Fruit fly (Drosophila melanogaster) whole organism, embryonic: Measurements from ENCODE around the gene Tusp.

ENCODE experiments used
- ATbp ChIP-seq: fragments of 200-800 bp; sonication (Bioruptor generic); optimal IDR thresholded peaks from 2 replicates; lab custom pipeline; 2017; ENCODE audit warnings: missing biosample characterization, mild to moderate bottlenecking, missing genetic modification characterization, missing genetic modification reagents
- Asciz ChIP-seq: fragments of 200-800 bp; sonication (Bioruptor generic); optimal IDR thresholded peaks from 2 replicates; lab custom pipeline; 2017; ENCODE audit warnings: missing biosample characterization, mild to moderate bottlenecking, missing genetic modification characterization, missing genetic modification reagents
- Blimp-1 ChIP-seq: fragments of 200-800 bp; sonication (Bioruptor generic); optimal IDR thresholded peaks from 3 replicates; lab custom pipeline; 2018; ENCODE audit warnings: missing biosample characterization, missing genetic modification characterization, mild to moderate bottlenecking, moderate library complexity, missing genetic modification reagents
- CG12155 ChIP-seq: fragments of 200-800 bp; sonication (Bioruptor generic); optimal IDR thresholded peaks from 3 replicates; lab custom pipeline; 2016; ENCODE audit warnings: missing biosample characterization, missing genetic modification characterization
- CG12236 ChIP-seq: fragments of 200-800 bp; sonication (Bioruptor generic); optimal IDR thresholded peaks from 2 replicates; lab custom pipeline; 2016; ENCODE audit warnings: missing biosample characterization, missing genetic modification characterization
- CG14014 ChIP-seq: fragments of 200-800 bp; sonication (Bioruptor generic); IDR thresholded peaks from 2 replicates; pipeline ENCODE4 v1.3.6; 2022; ENCODE audit warnings: missing biosample characterization, missing genetic modification characterization
- CG16813 ChIP-seq: fragments of 200-800 bp; sonication (Bioruptor generic); IDR thresholded peaks from 3 replicates; pipeline ENCODE4 v1.3.6; 2022; ENCODE audit warnings: missing biosample characterization, missing genetic modification characterization; ENCODE audit not compliant: partially characterized antibody
- CG17359 ChIP-seq: fragments of 200-800 bp; sonication (Bioruptor generic); optimal IDR thresholded peaks from 3 replicates; lab custom pipeline; 2018; ENCODE audit warnings: missing biosample characterization, mild to moderate bottlenecking, missing genetic modification characterization, moderate library complexity
- CG2889 ChIP-seq: fragments of 200-800 bp; sonication (Bioruptor generic); IDR thresholded peaks from 3 replicates; pipeline ENCODE4 v1.3.6; 2022; ENCODE audit warnings: missing biosample characterization, missing genetic modification characterization
- CG32772 ChIP-seq: fragments of 200-800 bp; sonication (Bioruptor generic); IDR thresholded peaks from 2 replicates; pipeline ENCODE4 v1.3.6; 2022; ENCODE audit warnings: missing biosample characterization, missing genetic modification characterization
- CG33213 ChIP-seq: fragments of 200-800 bp; sonication (Bioruptor generic); optimal IDR thresholded peaks from 3 replicates; lab custom pipeline; 2016; ENCODE audit warnings: missing biosample characterization, missing genetic modification characterization
- CG3407 ChIP-seq: fragments of 200-800 bp; sonication (Bioruptor generic); optimal IDR thresholded peaks from 2 replicates; lab custom pipeline; 2018; ENCODE audit warnings: missing biosample characterization, mild to moderate bottlenecking, missing genetic modification characterization
- CG3995 ChIP-seq: fragments of 200-800 bp; sonication (Bioruptor generic); optimal IDR thresholded peaks from 3 replicates; lab custom pipeline; 2016; ENCODE audit warnings: missing biosample characterization, missing genetic modification characterization
- CG4404 ChIP-seq: fragments of 200-800 bp; sonication (Bioruptor generic); IDR thresholded peaks from 2 replicates; pipeline ENCODE4 v1.3.6; 2022; ENCODE audit warnings: missing biosample characterization, missing genetic modification characterization
- CG6813 ChIP-seq: fragments of 200-800 bp; sonication (Bioruptor generic); optimal IDR thresholded peaks from 2 replicates; lab custom pipeline; 2017; ENCODE audit warnings: missing biosample characterization, missing genetic modification characterization, mild to moderate bottlenecking, moderate library complexity, missing genetic modification reagents
- CG7745 ChIP-seq: fragments of 200-800 bp; sonication (Bioruptor generic); optimal IDR thresholded peaks from 2 replicates; lab custom pipeline; 2018; ENCODE audit warnings: missing biosample characterization, mild to moderate bottlenecking, missing genetic modification characterization, moderate library complexity
- CG9609 ChIP-seq: fragments of 200-800 bp; sonication (Bioruptor generic); optimal IDR thresholded peaks from 3 replicates; lab custom pipeline; 2016; ENCODE audit warnings: missing biosample characterization, missing genetic modification characterization
- D19A ChIP-seq: fragments of 200-800 bp; optimal IDR thresholded peaks from 3 replicates; lab custom pipeline; 2019; ENCODE audit warnings: missing biosample characterization, mild to moderate bottlenecking, missing genetic modification characterization, moderate library complexity
- Dbx ChIP-seq: fragments of 200-800 bp; sonication (Bioruptor generic); IDR thresholded peaks from 3 replicates; pipeline ENCODE4 v1.3.6; 2022; ENCODE audit warnings: missing biosample characterization, missing genetic modification characterization
- Dek ChIP-seq: fragments of 200-800 bp; sonication (Bioruptor generic); optimal IDR thresholded peaks from 3 replicates; lab custom pipeline; 2019; ENCODE audit warnings: missing biosample characterization, mild to moderate bottlenecking, missing genetic modification characterization, moderate library complexity
- E2f2 ChIP-seq: fragments of 200-800 bp; sonication (Bioruptor generic); IDR thresholded peaks from 2 replicates; pipeline ENCODE4 v1.3.6; 2022; ENCODE audit warnings: missing biosample characterization, missing genetic modification characterization
- Elba2 ChIP-seq: fragments of 200-800 bp; sonication (Bioruptor generic); optimal IDR thresholded peaks from 3 replicates; lab custom pipeline; 2016; ENCODE audit warnings: missing biosample characterization, missing genetic modification characterization
- Sox102F ChIP-seq: fragments of 200-800 bp; sonication (Bioruptor generic); optimal IDR thresholded peaks from 2 replicates; lab custom pipeline; 2018; ENCODE audit warnings: missing biosample characterization, mild to moderate bottlenecking, missing genetic modification characterization, moderate library complexity
- YL-1 ChIP-seq: fragments of 200-800 bp; sonication (Bioruptor generic); optimal IDR thresholded peaks from 3 replicates; lab custom pipeline; 2017; ENCODE audit warnings: missing biosample characterization, mild to moderate bottlenecking, missing genetic modification characterization
- ato ChIP-seq: fragments of 200-800 bp; sonication (Bioruptor generic); IDR thresholded peaks from 2 replicates; pipeline ENCODE4 v1.3.6; 2022; ENCODE audit warnings: missing biosample characterization, missing genetic modification characterization; ENCODE audit not compliant: partially characterized antibody
- bowl ChIP-seq: fragments of 200-800 bp; sonication (Bioruptor generic); IDR thresholded peaks from 2 replicates; pipeline ENCODE4 v1.3.6; 2022; ENCODE audit warnings: missing biosample characterization, missing genetic modification characterization
- br ChIP-seq: fragments of >200 bp; optimal IDR thresholded peaks from 2 replicates; lab custom pipeline; 2017
- chinmo ChIP-seq: fragments of 200-800 bp; sonication (Bioruptor generic); IDR thresholded peaks from 4 replicates; pipeline ENCODE4 v1.3.6; 2022; ENCODE audit warnings: missing biosample characterization, missing genetic modification characterization; ENCODE audit not compliant: partially characterized antibody
- crol ChIP-seq: fragments of 200-800 bp; sonication (Bioruptor generic); IDR thresholded peaks from 2 replicates; pipeline ENCODE4 v1.3.6; 2022; ENCODE audit warnings: missing biosample characterization, missing genetic modification characterization
- danr ChIP-seq: fragments of 200-800 bp; sonication (Bioruptor generic); IDR thresholded peaks from 2 replicates; pipeline ENCODE4 v1.3.6; 2022; ENCODE audit warnings: missing biosample characterization, missing genetic modification characterization
- dati ChIP-seq: fragments of 200-800 bp; sonication (Bioruptor generic); IDR thresholded peaks from 2 replicates; pipeline ENCODE4 v1.3.6; 2022; ENCODE audit warnings: missing biosample characterization, missing genetic modification characterization
- dmrt99B ChIP-seq: fragments of 200-800 bp; sonication (Bioruptor generic); optimal IDR thresholded peaks from 2 replicates; lab custom pipeline; 2018; ENCODE audit warnings: missing biosample characterization, mild to moderate bottlenecking, missing genetic modification characterization, moderate library complexity
- exex ChIP-seq: fragments of 200-800 bp; sonication (Bioruptor generic); optimal IDR thresholded peaks from 4 replicates; lab custom pipeline; 2018; ENCODE audit warnings: missing biosample characterization, mild to moderate bottlenecking, missing genetic modification characterization, moderate library complexity
- gcm ChIP-seq: fragments of 200-800 bp; sonication (Bioruptor generic); optimal IDR thresholded peaks from 2 replicates; lab custom pipeline; 2019; ENCODE audit warnings: missing biosample characterization, mild to moderate bottlenecking, missing genetic modification characterization, moderate library complexity
- gem ChIP-seq: fragments of 200-800 bp; sonication (Bioruptor generic); optimal IDR thresholded peaks from 2 replicates; lab custom pipeline; 2019; ENCODE audit warnings: missing biosample characterization, mild to moderate bottlenecking, missing genetic modification characterization, moderate library complexity
- gfzf ChIP-seq: fragments of 200-800 bp; sonication (Bioruptor generic); optimal IDR thresholded peaks from 2 replicates; lab custom pipeline; 2016; ENCODE audit warnings: missing biosample characterization, mild to moderate bottlenecking, missing genetic modification characterization, moderate library complexity
- jing ChIP-seq: fragments of 200-800 bp; sonication (Bioruptor generic); optimal IDR thresholded peaks from 2 replicates; lab custom pipeline; 2018; ENCODE audit warnings: missing biosample characterization, mild to moderate bottlenecking, missing genetic modification characterization
- knrl ChIP-seq: fragments of 200-800 bp; sonication (Bioruptor generic); IDR thresholded peaks from 3 replicates; pipeline ENCODE4 v1.3.6; 2022; ENCODE audit warnings: missing biosample characterization, missing genetic modification characterization; ENCODE audit not compliant: partially characterized antibody
- lbe ChIP-seq: fragments of 200-800 bp; sonication (Bioruptor generic); optimal IDR thresholded peaks from 2 replicates; lab custom pipeline; 2016; ENCODE audit warnings: missing biosample characterization, mild to moderate bottlenecking, missing genetic modification characterization
- otp ChIP-seq: fragments of 200-800 bp; sonication (Bioruptor generic); IDR thresholded peaks from 3 replicates; pipeline ENCODE4, ENCODE4 v1.3.6; 2022; ENCODE audit warnings: missing biosample characterization, missing genetic modification characterization
- phol ChIP-seq: fragments of 200-800 bp; sonication (Bioruptor generic); optimal IDR thresholded peaks from 3 replicates; lab custom pipeline; 2018; ENCODE audit warnings: missing biosample characterization, mild to moderate bottlenecking, missing genetic modification characterization, moderate library complexity
- pzg ChIP-seq: fragments of 200-800 bp; sonication (Bioruptor generic); optimal IDR thresholded peaks from 3 replicates; lab custom pipeline; 2018; ENCODE audit warnings: missing biosample characterization, mild to moderate bottlenecking, missing genetic modification characterization, moderate library complexity
- ro ChIP-seq: fragments of 200-800 bp; sonication (Bioruptor generic); IDR thresholded peaks from 2 replicates; pipeline ENCODE4 v1.3.6; 2022; ENCODE audit warnings: missing biosample characterization, missing genetic modification characterization
- sd ChIP-seq: fragments of 200-800 bp; sonication (Bioruptor generic); optimal IDR thresholded peaks from 3 replicates; lab custom pipeline; 2018; ENCODE audit warnings: missing biosample characterization, mild to moderate bottlenecking, missing genetic modification characterization, moderate library complexity
- sens ChIP-seq: fragments of 200-800 bp; sonication (Bioruptor generic); peaks from one replicate; lab custom pipeline; 2016; ENCODE audit warnings: missing biosample characterization, missing genetic modification characterization
- slbo ChIP-seq: fragments of 200-800 bp; sonication (Bioruptor generic); IDR thresholded peaks from 2 replicates; pipeline ENCODE4 v1.3.6; 2022; ENCODE audit warnings: missing biosample characterization, missing genetic modification characterization
- trh ChIP-seq: fragments of 200-800 bp; sonication (Bioruptor generic); optimal IDR thresholded peaks from 2 replicates; lab custom pipeline; 2016; ENCODE audit warnings: missing biosample characterization, missing genetic modification characterization

Gene Tusp

DNA sequence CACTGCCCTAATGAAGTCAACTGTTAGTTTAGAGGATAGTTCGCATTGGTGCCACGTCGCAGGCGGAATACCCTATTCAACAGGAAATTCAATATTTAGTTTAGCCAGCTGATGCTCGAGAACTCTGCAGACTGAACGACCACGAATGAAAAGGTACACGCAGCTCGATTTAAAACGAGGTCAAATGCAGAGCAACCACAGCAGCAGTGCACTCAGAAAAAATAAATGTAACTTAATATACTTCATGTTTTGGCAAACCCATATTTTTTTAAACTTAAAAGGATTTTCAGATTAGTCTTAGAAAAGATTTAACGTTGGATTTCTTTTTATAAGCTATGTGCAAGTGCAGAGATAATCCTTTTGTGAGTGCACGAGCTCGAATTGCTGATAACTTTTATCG is 47.4 kb downstream of the Tusp start (continued):
- TF ChIP-seq CG33213 (GFP tag; lab: Kevin White, UChicago) (no peak), knrl (GFP tag; lab: Robert Waterston, UW) (no peak), phol (tag; lab: Kevin White, UChicago) (peak; percentile 36), Blimp-1 (GFP tag; lab: Kevin White, UChicago) (peak; percentile 35), Sox102F (peak; percentile 11), CG16813 (GFP tag; lab: Robert Waterston, UW) (no peak), D19A (tag; lab: Kevin White, UChicago) (peak; percentile 81), gem (tag; lab: Kevin White, UChicago) (peak; percentile 17), CG2889 (GFP tag; lab: Robert Waterston, UW) (no peak), Asciz (GFP tag; lab: Kevin White, UChicago) (peak; percentile 13), CG17359 (tag; lab: Kevin White, UChicago) (peak; percentile 30), CG14014 (GFP tag; lab: Robert Waterston, UW) (0 out of 2 replicates have a peak, but pooled peaks have one; percentile 17), ATbp (peak; percentile 8)

DNA sequence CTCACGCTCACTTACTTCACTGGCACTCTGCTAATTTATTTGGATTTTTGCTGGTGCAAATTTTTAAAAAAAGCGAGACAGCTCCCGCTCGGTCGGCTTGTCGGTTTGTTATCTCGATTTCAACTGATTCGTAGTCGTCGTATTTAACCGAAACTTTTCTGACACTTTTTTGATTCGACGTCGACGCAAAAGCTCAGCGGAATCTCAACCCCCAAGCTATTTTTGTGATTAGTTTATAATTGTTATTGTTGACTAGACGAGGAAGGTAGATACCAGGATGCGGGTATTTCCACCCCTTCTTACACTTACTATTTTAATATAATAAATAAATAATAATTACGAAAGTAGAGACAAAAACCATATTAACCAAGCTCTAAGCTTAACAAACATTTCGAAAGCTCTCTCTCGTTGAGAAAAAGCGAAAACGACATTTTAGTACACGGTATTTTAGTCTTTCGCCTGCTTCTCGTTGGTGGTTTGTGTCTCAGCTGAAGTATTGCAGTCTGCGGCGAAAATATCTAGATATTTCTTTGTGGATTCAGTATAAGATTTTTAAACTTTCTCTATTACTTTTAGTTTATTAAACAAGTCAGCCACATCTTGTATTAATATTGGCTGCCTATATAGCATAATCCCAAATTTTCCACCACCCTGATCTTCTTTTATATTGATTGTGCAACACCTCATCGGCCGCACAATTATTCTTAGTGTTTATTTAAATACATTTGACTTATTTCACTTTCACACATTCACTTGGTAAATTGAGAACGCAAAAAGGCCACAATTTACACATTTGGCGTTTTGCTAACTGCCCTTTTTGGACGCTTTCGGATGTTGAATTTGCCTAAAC is 49.2 kb downstream of the Tusp start, which contains the start of gene tau:
tau (minus strand) TSS at position 311 of the 850 bp plus-strand sequence.
- TF ChIP-seq E2f2 (GFP tag; lab: Robert Waterston, UW) (no peak), CG32772 (GFP tag; lab: Robert Waterston, UW) (no peak), CG33213 (GFP tag; lab: Kevin White, UChicago) (no peak), otp (GFP tag; lab: Robert Waterston, UW) (no peak), YL-1 (GFP tag; lab: Kevin White, UChicago) (no peak), CG6813 (GFP tag; lab: Kevin White, UChicago) (no peak), gcm (no peak), CG12155 (no peak), dmrt99B (no peak), ato (GFP tag; lab: Robert Waterston, UW) (no peak), jing (GFP tag; lab: Kevin White, UChicago) (no peak), dati (GFP tag; lab: Robert Waterston, UW) (no peak), chinmo (GFP tag; lab: Robert Waterston, UW) (0 out of 4 replicates have a peak, but pooled peaks have one; percentile 50), ro (GFP tag; lab: Robert Waterston, UW) (no peak), CG12236 (GFP tag; lab: Kevin White, UChicago) (no peak), trh (GFP tag; lab: Kevin White, UChicago) (no peak), CG3995 (GFP tag; lab: Kevin White, UChicago) (no peak), exex (tag; lab: Kevin White, UChicago) (peak; percentile 39), pzg (peak; percentile 1), sens (GFP tag; lab: Kevin White, UChicago) (peak; percentile 73), Dbx (GFP tag; lab: Robert Waterston, UW) (peak; percentile 58; the same call in 2 of the 3 replicates), D19A (tag; lab: Kevin White, UChicago) (no peak), lbe (no peak), danr (GFP tag; lab: Robert Waterston, UW) (no peak), Dek (no peak), sd (tag; lab: Kevin White, UChicago) (no peak), br (lab: Kevin White, UChicago) (no peak), gfzf (GFP tag; lab: Kevin White, UChicago) (peak; percentile 20), slbo (GFP tag; lab: Robert Waterston, UW) (no peak), CG9609 (GFP tag; lab: Kevin White, UChicago) (no peak), CG4404 (GFP tag; lab: Robert Waterston, UW) (no peak), Elba2 (GFP tag; lab: Kevin White, UChicago) (no peak), CG3407 (GFP tag; lab: Kevin White, UChicago) (no peak), crol (GFP tag; lab: Robert Waterston, UW) (no peak), CG7745 (no peak), bowl (GFP tag; lab: Robert Waterston, UW) (no peak)
